Worm (Caenorhabditis elegans): ENCODE measurements around the gene F11D5.6.

DNA sequence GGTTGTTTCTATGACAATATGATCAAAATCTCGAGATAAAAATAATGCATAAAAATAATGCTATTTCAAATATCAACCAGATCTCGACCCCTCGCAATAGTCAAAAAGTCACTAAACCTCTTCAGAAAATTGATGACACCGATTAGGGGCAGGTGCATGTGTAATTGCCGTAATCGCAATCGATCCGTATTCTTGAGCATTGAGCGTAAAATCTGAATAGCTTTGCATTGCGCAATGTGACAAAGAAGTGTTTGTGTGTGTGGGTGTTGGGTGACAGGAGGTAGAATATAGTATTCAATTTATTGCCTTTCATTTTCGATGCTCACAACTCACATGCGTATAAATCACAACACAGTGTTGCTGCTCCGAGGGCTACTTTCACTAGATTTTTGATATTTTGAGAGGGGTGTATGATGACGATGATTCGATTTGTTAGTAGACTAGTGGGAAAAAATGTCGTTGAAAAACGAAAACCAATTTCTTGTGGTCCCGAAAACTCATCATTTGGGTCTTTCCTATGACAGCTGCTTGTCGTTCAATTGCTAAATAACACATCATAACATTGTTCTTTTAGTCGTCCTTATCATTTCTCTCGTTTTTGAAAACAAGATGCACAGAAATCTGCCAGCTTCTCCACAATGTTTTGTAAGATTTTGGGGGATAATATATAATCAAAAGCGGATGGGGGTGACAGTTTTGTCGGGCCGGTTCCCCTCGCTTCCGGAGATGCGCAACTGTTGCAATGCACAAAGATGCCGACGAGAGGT is 10.0 kb downstream of the F11D5.6 start:
- TF ChIP-seq sptf-1 (tag; optimal IDR thresholded peaks at IDR 0.05) (no peak), nhr-237 (tag; optimal IDR thresholded peaks at IDR 0.05) (no peak), tbx-8 (GFP tag; optimal IDR thresholded peaks at IDR 0.05) (no peak), ztf-11 (tag; optimal IDR thresholded peaks at IDR 0.05) (no peak), pha-4 (tag; optimal IDR thresholded peaks at IDR 0.05) (no peak), blmp-1 (tag; optimal IDR thresholded peaks at IDR 0.05) (no peak), ces-1 (GFP tag; optimal IDR thresholded peaks at IDR 0.05) (peak; percentile 44), ham-2 (GFP tag; optimal IDR thresholded peaks at IDR 0.05) (no peak), cnd-1 (tag; optimal IDR thresholded peaks at IDR 0.05) (no peak), elt-1 (tag; optimal IDR thresholded peaks at IDR 0.05; ENCODE audit: borderline replicate concordance, insufficient read depth) (peak; percentile 84), zip-8 (tag; optimal IDR thresholded peaks at IDR 0.05) (peak; percentile 85), lin-13 (tag; optimal IDR thresholded peaks at IDR 0.05) (no peak)
